Fruit fly (Drosophila melanogaster) whole organism, embryonic: Measurements from ENCODE around the gene Gnmt.

Experiments
- CG10543 ChIP-seq: fragments of 200-800 bp; sonication (Bioruptor generic); optimal IDR thresholded peaks from 3 replicates; lab custom pipeline; 2017; ENCODE audit warnings: missing biosample characterization, mild to moderate bottlenecking, missing genetic modification characterization, moderate library complexity
- CG11085 ChIP-seq: fragments of 200-800 bp; sonication (Bioruptor generic); IDR thresholded peaks from 2 replicates; pipeline ENCODE4 v1.3.6; 2022; ENCODE audit warnings: missing biosample characterization, missing genetic modification characterization
- CG12744 ChIP-seq: fragments of 200-800 bp; sonication (Bioruptor generic); optimal IDR thresholded peaks from 2 replicates; lab custom pipeline; 2016; ENCODE audit warnings: missing biosample characterization, missing genetic modification characterization
- CG13894 ChIP-seq: fragments of 200-800 bp; sonication (Bioruptor generic); optimal IDR thresholded peaks from 3 replicates; lab custom pipeline; 2018; ENCODE audit warnings: missing biosample characterization, mild to moderate bottlenecking, missing genetic modification characterization, moderate library complexity
- CG14667 ChIP-seq: fragments of 200-800 bp; sonication (Bioruptor generic); IDR thresholded peaks from 2 replicates; pipeline ENCODE4 v1.3.6; 2022; ENCODE audit warnings: missing biosample characterization, missing genetic modification characterization
- CG17802 ChIP-seq: fragments of 200-800 bp; sonication (Bioruptor generic); optimal IDR thresholded peaks from 2 replicates; lab custom pipeline; 2018; ENCODE audit warnings: missing biosample characterization, mild to moderate bottlenecking, missing genetic modification characterization, moderate library complexity
- CG3838 ChIP-seq: fragments of 200-800 bp; sonication (Bioruptor generic); optimal IDR thresholded peaks from 3 replicates; lab custom pipeline; 2016; ENCODE audit warnings: missing biosample characterization, missing genetic modification characterization
- CG4360 ChIP-seq: fragments of 200-800 bp; sonication (Bioruptor generic); IDR thresholded peaks from 2 replicates; pipeline ENCODE4 v1.3.6; 2022; ENCODE audit warnings: missing biosample characterization, missing genetic modification characterization
- CG7556 ChIP-seq: fragments of 200-800 bp; sonication (Bioruptor generic); optimal IDR thresholded peaks from 2 replicates; lab custom pipeline; 2017; ENCODE audit warnings: missing biosample characterization, mild to moderate bottlenecking, missing genetic modification characterization
- CG8478 ChIP-seq: fragments of >200 bp; optimal IDR thresholded peaks from 2 replicates; lab custom pipeline; 2018
- CG9215 ChIP-seq: fragments of 200-800 bp; sonication (Bioruptor generic); IDR thresholded peaks from 2 replicates; pipeline ENCODE4 v1.3.6; 2022; ENCODE audit warnings: missing biosample characterization, missing genetic modification characterization
- CG9727 ChIP-seq: fragments of 200-800 bp; sonication (Bioruptor generic); optimal IDR thresholded peaks from 3 replicates; lab custom pipeline; 2017; ENCODE audit warnings: missing biosample characterization, mild to moderate bottlenecking, missing genetic modification characterization
- CkIIα-i1 ChIP-seq: fragments of 200-800 bp; sonication (Bioruptor generic); IDR thresholded peaks from 2 replicates; pipeline ENCODE4 v1.3.6; 2022; ENCODE audit warnings: missing biosample characterization, missing genetic modification characterization
- CrebB ChIP-seq: fragments of 200-800 bp; sonication (Bioruptor generic); optimal IDR thresholded peaks from 3 replicates; lab custom pipeline; 2018; ENCODE audit warnings: missing biosample characterization, mild to moderate bottlenecking, missing genetic modification characterization
- Dad ChIP-seq: fragments of 200-800 bp; sonication (Bioruptor generic); optimal IDR thresholded peaks from 3 replicates; lab custom pipeline; 2016; ENCODE audit warnings: missing biosample characterization, missing genetic modification characterization
- Dbx ChIP-seq: fragments of 200-800 bp; sonication (Bioruptor generic); IDR thresholded peaks from 3 replicates; pipeline ENCODE4 v1.3.6; 2022; ENCODE audit warnings: missing biosample characterization, missing genetic modification characterization
- Eip74EF ChIP-seq, 2 experiments: fragments of 200-800 bp in 1 of 2; fragments of >200 bp in 1 of 2; sonication (Bioruptor generic) in 1 of 2; optimal IDR thresholded peaks; 2 replicates each; lab custom pipeline; 2017 to 2019; ENCODE audit warnings: missing biosample characterization in 2 of 2, missing genetic modification characterization in 2 of 2, mild to moderate bottlenecking in 1 of 2, moderate library complexity in 1 of 2
- Elba2 ChIP-seq: fragments of 200-800 bp; sonication (Bioruptor generic); optimal IDR thresholded peaks from 3 replicates; lab custom pipeline; 2016; ENCODE audit warnings: missing biosample characterization, missing genetic modification characterization
- Ets65A ChIP-seq: fragments of 200-800 bp; sonication (Bioruptor generic); peaks from one replicate; lab custom pipeline; 2016; ENCODE audit warnings: missing biosample characterization, missing genetic modification characterization
- Mes4 ChIP-seq: fragments of 200-800 bp; sonication (Bioruptor generic); optimal IDR thresholded peaks from 2 replicates; lab custom pipeline; 2016; ENCODE audit warnings: missing biosample characterization, missing genetic modification characterization
- Mrtf ChIP-seq: fragments of 200-800 bp; sonication (Bioruptor generic); IDR thresholded peaks from 3 replicates; pipeline ENCODE4 v1.3.6; 2022; ENCODE audit warnings: missing biosample characterization, missing genetic modification characterization
- Opbp ChIP-seq: fragments of 200-800 bp; sonication (Bioruptor generic); IDR thresholded peaks from 3 replicates; pipeline ENCODE4 v1.3.6; 2022; ENCODE audit warnings: missing biosample characterization, missing genetic modification characterization; ENCODE audit not compliant: partially characterized antibody
- PHDP ChIP-seq: fragments of 200-800 bp; sonication (Bioruptor generic); optimal IDR thresholded peaks from 3 replicates; lab custom pipeline; 2018; ENCODE audit warnings: missing biosample characterization, mild to moderate bottlenecking, missing genetic modification characterization, moderate library complexity
- Poxn ChIP-seq: fragments of 200-800 bp; sonication (Bioruptor generic); IDR thresholded peaks from 2 replicates; pipeline ENCODE4 v1.3.6; 2022; ENCODE audit warnings: missing biosample characterization, missing genetic modification characterization
- abd-A ChIP-seq: fragments of 200-800 bp; sonication (Bioruptor generic); optimal IDR thresholded peaks from 3 replicates; lab custom pipeline; 2019; ENCODE audit warnings: missing biosample characterization, mild to moderate bottlenecking, missing genetic modification characterization, moderate library complexity
- aop ChIP-seq: fragments of 200-800 bp; sonication (Bioruptor generic); IDR thresholded peaks from 2 replicates; pipeline ENCODE4 v1.3.6; 2022; ENCODE audit warnings: missing biosample characterization, missing genetic modification characterization
- bowl ChIP-seq: fragments of 200-800 bp; sonication (Bioruptor generic); IDR thresholded peaks from 2 replicates; pipeline ENCODE4 v1.3.6; 2022; ENCODE audit warnings: missing biosample characterization, missing genetic modification characterization
- bsh ChIP-seq, 2 experiments: fragments of 200-800 bp; sonication (Bioruptor generic); optimal IDR thresholded peaks; 2 replicates each; lab custom pipeline; 2017 to 2018; ENCODE audit warnings: mild to moderate bottlenecking in 2 of 2, missing biosample characterization in 2 of 2, missing genetic modification characterization in 2 of 2, moderate library complexity in 1 of 2
- btn ChIP-seq: fragments of 200-800 bp; sonication (Bioruptor generic); optimal IDR thresholded peaks from 2 replicates; lab custom pipeline; 2016; ENCODE audit warnings: missing biosample characterization, missing genetic modification characterization
- cato ChIP-seq: fragments of 200-800 bp; sonication (Bioruptor generic); optimal IDR thresholded peaks from 2 replicates; lab custom pipeline; 2016; ENCODE audit warnings: missing biosample characterization, missing genetic modification characterization, borderline replicate concordance
- cg ChIP-seq: fragments of 200-800 bp; sonication (Bioruptor generic); optimal IDR thresholded peaks from 3 replicates; lab custom pipeline; 2019; ENCODE audit warnings: missing biosample characterization, mild to moderate bottlenecking, missing genetic modification characterization, moderate library complexity
- dan ChIP-seq: fragments of 200-800 bp; sonication (Bioruptor generic); IDR thresholded peaks from 2 replicates; pipeline ENCODE4 v1.3.6; 2022; ENCODE audit warnings: missing biosample characterization, missing genetic modification characterization
- danr ChIP-seq: fragments of 200-800 bp; sonication (Bioruptor generic); IDR thresholded peaks from 2 replicates; pipeline ENCODE4 v1.3.6; 2022; ENCODE audit warnings: missing biosample characterization, missing genetic modification characterization
- exex ChIP-seq: fragments of 200-800 bp; sonication (Bioruptor generic); optimal IDR thresholded peaks from 4 replicates; lab custom pipeline; 2018; ENCODE audit warnings: missing biosample characterization, mild to moderate bottlenecking, missing genetic modification characterization, moderate library complexity
- gce ChIP-seq: fragments of 200-800 bp; sonication (Bioruptor generic); IDR thresholded peaks from 3 replicates; pipeline ENCODE4 v1.3.6; 2022; ENCODE audit warnings: missing biosample characterization, missing genetic modification characterization
- gt ChIP-seq: fragments of 200-800 bp; sonication (Bioruptor generic); IDR thresholded peaks from 2 replicates; pipeline ENCODE4 v1.3.6; 2022; ENCODE audit warnings: missing biosample characterization, missing genetic modification characterization
- jumu ChIP-seq: fragments of 200-800 bp; sonication (Bioruptor generic); optimal IDR thresholded peaks from 3 replicates; lab custom pipeline; 2016; ENCODE audit warnings: missing biosample characterization, missing genetic modification characterization
- kni ChIP-seq: fragments of 200-800 bp; sonication (Bioruptor generic); optimal IDR thresholded peaks from 3 replicates; lab custom pipeline; 2017; ENCODE audit warnings: mild to moderate bottlenecking, missing biosample characterization, missing genetic modification reagents, missing genetic modification characterization
- mam ChIP-seq: fragments of 200-800 bp; sonication (Bioruptor generic); optimal IDR thresholded peaks from 3 replicates; lab custom pipeline; 2016; ENCODE audit warnings: missing biosample characterization, missing genetic modification characterization
- odd ChIP-seq: fragments of 200-800 bp; sonication (Bioruptor generic); optimal IDR thresholded peaks from 2 replicates; lab custom pipeline; 2017; ENCODE audit warnings: missing biosample characterization, mild to moderate bottlenecking, missing genetic modification characterization
- p53 ChIP-seq: fragments of 200-800 bp; sonication (Bioruptor generic); optimal IDR thresholded peaks from 2 replicates; lab custom pipeline; 2016; ENCODE audit warnings: missing biosample characterization, missing genetic modification characterization
- pb ChIP-seq: fragments of 200-800 bp; sonication (Bioruptor generic); optimal IDR thresholded peaks from 3 replicates; lab custom pipeline; 2016; ENCODE audit warnings: missing biosample characterization, missing genetic modification characterization
- pros ChIP-seq: fragments of 200-800 bp; sonication (Bioruptor generic); optimal IDR thresholded peaks from 3 replicates; lab custom pipeline; 2019; ENCODE audit warnings: missing biosample characterization, mild to moderate bottlenecking, missing genetic modification characterization, moderate library complexity
- sr ChIP-seq: fragments of 200-800 bp; sonication (Bioruptor generic); IDR thresholded peaks from 3 replicates; pipeline ENCODE4 v1.3.6; 2022; ENCODE audit warnings: missing biosample characterization, missing genetic modification characterization
- tin ChIP-seq: fragments of 200-800 bp; sonication (Bioruptor generic); optimal IDR thresholded peaks from 3 replicates; lab custom pipeline; 2016; ENCODE audit warnings: missing biosample characterization, missing genetic modification characterization
- tna ChIP-seq: fragments of 200-800 bp; sonication (Bioruptor generic); IDR thresholded peaks from 2 replicates; pipeline ENCODE4 v1.3.6; 2022; ENCODE audit warnings: missing biosample characterization, missing genetic modification characterization; ENCODE audit not compliant: partially characterized antibody
- twi ChIP-seq: fragments of 200-800 bp; optimal IDR thresholded peaks from 2 replicates; lab custom pipeline; 2019; ENCODE audit warnings: missing biosample characterization, mild to moderate bottlenecking, missing genetic modification characterization, moderate library complexity
- vfl ChIP-seq: fragments of 200-800 bp; sonication (Bioruptor generic); optimal IDR thresholded peaks from 2 replicates; lab custom pipeline; 2016; ENCODE audit warnings: missing biosample characterization, missing genetic modification characterization
- zen ChIP-seq: fragments of 200-800 bp; sonication (Bioruptor generic); optimal IDR thresholded peaks from 3 replicates; lab custom pipeline; 2018; ENCODE audit warnings: missing biosample characterization, mild to moderate bottlenecking, missing genetic modification characterization, moderate library complexity
- zf30C ChIP-seq: fragments of 200-800 bp; sonication (Bioruptor generic); optimal IDR thresholded peaks from 3 replicates; lab custom pipeline; 2018; ENCODE audit warnings: missing biosample characterization, mild to moderate bottlenecking, missing genetic modification characterization

Gene Gnmt

dm6 chr3R:12624913-12625312 is 49.5 kb upstream of the Gnmt start:
- TF ChIP-seq Ets65A (GFP tag; lab: Kevin White, UChicago) (peak; percentile 93), cato (GFP tag; lab: Kevin White, UChicago) (no peak), Poxn (GFP tag; lab: Robert Waterston, UW) (no peak), aop (no peak), vfl (no peak), PHDP (no peak), mam (no peak), Dad (GFP tag; lab: Kevin White, UChicago) (no peak), gce (GFP tag; lab: Robert Waterston, UW) (no peak), bowl (GFP tag; lab: Robert Waterston, UW) (0 out of 2 replicates have a peak, but pooled peaks have one; percentile 26), CG8478 (no peak)

dm6 chr3R:12626674-12627382 is 47.6 kb upstream of the Gnmt start:
- no peak for TF ChIP-seq CG4360 (GFP tag; lab: Robert Waterston, UW)
- TF ChIP-seq danr (GFP tag; lab: Robert Waterston, UW) = no peak
- TF ChIP-seq Elba2 (GFP tag; lab: Kevin White, UChicago) = peak; percentile 89
- peak; percentile 7 for TF ChIP-seq twi (tag; lab: Kevin White, UChicago)
- no peak for TF ChIP-seq CG14667 (GFP tag; lab: Robert Waterston, UW)
- peak; percentile 61 for TF ChIP-seq pros (GFP tag; lab: Kevin White, UChicago)
- no peak for TF ChIP-seq pb (GFP tag; lab: Kevin White, UChicago)
- peak; percentile 54 for TF ChIP-seq exex
- peak; percentile 35 for TF ChIP-seq CG10543
- TF ChIP-seq Mes4 (GFP tag; lab: Kevin White, UChicago) = no peak
- TF ChIP-seq CkIIα-i1 (GFP tag; lab: Robert Waterston, UW) = no peak
- TF ChIP-seq dan (GFP tag; lab: Robert Waterston, UW) = no peak
- no peak for TF ChIP-seq tin (GFP tag; lab: Kevin White, UChicago)
- TF ChIP-seq CG13894 (tag; lab: Kevin White, UChicago) = no peak
- no peak for TF ChIP-seq CG17802
- TF ChIP-seq Eip74EF (GFP tag; optimal IDR thresholded peaks at IDR 0.05; lab: Kevin White, UChicago) = no peak
- no peak for TF ChIP-seq odd (GFP tag; lab: Kevin White, UChicago)
- no peak for TF ChIP-seq Dbx (GFP tag; lab: Robert Waterston, UW)
- no peak for TF ChIP-seq CG8478
- peak; percentile 17 for TF ChIP-seq abd-A (tag; lab: Kevin White, UChicago)
- TF ChIP-seq CG11085 = no peak
- no peak for TF ChIP-seq bsh (GFP tag; optimal IDR thresholded peaks at IDR 0.05; lab: Kevin White, UChicago)
- peak; percentile 37 for TF ChIP-seq cg (GFP tag; lab: Kevin White, UChicago)
- TF ChIP-seq zen (tag; lab: Kevin White, UChicago) = peak; percentile 17
- no peak for TF ChIP-seq CG7556
- no peak for TF ChIP-seq Opbp (GFP tag; lab: Robert Waterston, UW)
- peak; percentile 46 for TF ChIP-seq kni (GFP tag; lab: Kevin White, UChicago)
- no peak for TF ChIP-seq CG9727
- TF ChIP-seq CG3838 = no peak
- no peak for TF ChIP-seq btn (GFP tag; lab: Kevin White, UChicago)
- TF ChIP-seq CrebB (tag; lab: Kevin White, UChicago) = no peak
- no peak for TF ChIP-seq Mrtf (GFP tag; lab: Robert Waterston, UW)
- no peak for TF ChIP-seq tna (GFP tag; lab: Robert Waterston, UW)
- no peak for TF ChIP-seq gt (GFP tag; lab: Robert Waterston, UW)
- no peak for TF ChIP-seq sr (GFP tag; lab: Robert Waterston, UW)
- TF ChIP-seq CG12744 = no peak
- no peak for TF ChIP-seq p53
- TF ChIP-seq zf30C (GFP tag; lab: Kevin White, UChicago) = no peak
- no peak for TF ChIP-seq jumu (GFP tag; lab: Kevin White, UChicago)
- peak; percentile 6 for TF ChIP-seq PHDP
- no peak for TF ChIP-seq CG9215
